Worm (Caenorhabditis elegans): ENCODE results near the gene ZK228.10.

Gene ZK228.10

ce11 chrV:18468097-18468496 is 11.4 kb downstream of the ZK228.10 start, which contains the start of gene ZK228.13:
TSS of gene ZK228.13 (minus strand) at chrV:18468197.
- TF ChIP-seq F13H6.1 (tag; optimal IDR thresholded peaks at IDR 0.05) (no peak), unc-55 (GFP tag; optimal IDR thresholded peaks at IDR 0.05) (no peak), nhr-10 (tag; optimal IDR thresholded peaks at IDR 0.05) (no peak), sma-9 (GFP tag; optimal IDR thresholded peaks at IDR 0.05) (no peak), sma-9 (tag; optimal IDR thresholded peaks at IDR 0.05) (no peak), lin-13 (GFP tag; optimal IDR thresholded peaks at IDR 0.05) (no peak), alr-1 (tag; optimal IDR thresholded peaks at IDR 0.05) (no peak), ztf-4 (tag; optimal IDR thresholded peaks at IDR 0.05) (no peak)

DNA sequence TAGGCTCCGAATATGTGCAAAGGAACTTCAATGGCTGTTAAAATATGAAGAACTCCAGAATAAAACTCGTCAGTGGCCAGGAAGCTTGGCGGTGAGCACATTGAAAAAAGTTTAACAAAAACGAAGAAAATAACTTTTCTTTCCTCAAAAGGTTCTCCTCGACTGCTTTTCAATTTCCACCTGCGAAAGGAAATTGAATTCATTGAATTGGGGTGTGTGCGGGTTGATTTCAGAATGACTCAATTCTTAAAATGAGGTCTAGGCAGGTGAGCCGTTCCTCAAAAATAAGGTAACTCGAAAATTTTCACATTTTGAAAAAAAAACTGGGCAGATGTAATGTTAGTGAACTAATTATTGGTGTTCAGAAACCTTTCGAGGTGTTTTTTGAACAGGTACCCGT is 16.7 kb downstream of the ZK228.10 start, which contains the start of gene srh-182:
Gene srh-182, minus strand, starts transcription at position 101 of the 400 bp plus-strand sequence.
- no peak for TF ChIP-seq unc-62 (GFP tag; optimal IDR thresholded peaks at IDR 0.05)
- TF ChIP-seq ceh-82 (tag; optimal IDR thresholded peaks at IDR 0.05), result no peak
- no peak for TF ChIP-seq fos-1 (tag; optimal IDR thresholded peaks at IDR 0.05)
- TF ChIP-seq lin-11 (tag; optimal IDR thresholded peaks at IDR 0.05), result no peak
- no peak for TF ChIP-seq mbf-1 (tag; optimal IDR thresholded peaks at IDR 0.05)
- no peak for TF ChIP-seq nhr-6 (tag; optimal IDR thresholded peaks at IDR 0.05)
- TF ChIP-seq ama-1 (optimal IDR thresholded peaks at IDR 0.05), result no peak
- TF ChIP-seq sem-4 (tag; optimal IDR thresholded peaks at IDR 0.05), result no peak
- no peak for TF ChIP-seq lin-13 (GFP tag; optimal IDR thresholded peaks at IDR 0.05)
- TF ChIP-seq mdl-1 (tag; optimal IDR thresholded peaks at IDR 0.05), result no peak
- TF ChIP-seq elt-3 (tag; optimal IDR thresholded peaks at IDR 0.05), result no peak

- TF ChIP-seq zag-1 (tag; optimal IDR thresholded peaks at IDR 0.05), result no peak
- no peak for TF ChIP-seq blmp-1 (tag; optimal IDR thresholded peaks at IDR 0.05; ENCODE audit: insufficient read depth)
- TF ChIP-seq ceh-82 (tag; optimal IDR thresholded peaks at IDR 0.05), result no peak
- no peak for TF ChIP-seq elt-1 (tag; optimal IDR thresholded peaks at IDR 0.05)
- TF ChIP-seq mbf-1 (tag; optimal IDR thresholded peaks at IDR 0.05), result no peak
- TF ChIP-seq nhr-6 (tag; optimal IDR thresholded peaks at IDR 0.05), result no peak
- no peak for TF ChIP-seq lin-11 (tag; optimal IDR thresholded peaks at IDR 0.05)
Observed at ce11 chrV:18474223-18474622, 17.5 kb downstream of the ZK228.10 start, which contains the start of gene srh-181. TSS of gene srh-181 (plus strand) at chrV:18474523.

- TF ChIP-seq ztf-4 (tag; optimal IDR thresholded peaks at IDR 0.05) (no peak), Y55F3AM.14 (GFP tag; optimal IDR thresholded peaks at IDR 0.05) (no peak), lin-13 (GFP tag; optimal IDR thresholded peaks at IDR 0.05) (no peak), nhr-23 (tag; optimal IDR thresholded peaks at IDR 0.05) (no peak), F13H6.1 (tag; optimal IDR thresholded peaks at IDR 0.05) (no peak), elt-3 (tag; optimal IDR thresholded peaks at IDR 0.05) (no peak), nhr-10 (tag; optimal IDR thresholded peaks at IDR 0.05) (no peak)
Observed at ce11 chrV:18476090-18476489, 19.4 kb downstream of the ZK228.10 start, which contains the start of gene srh-179. TSS of gene srh-179 (plus strand) at chrV:18476390.

DNA sequence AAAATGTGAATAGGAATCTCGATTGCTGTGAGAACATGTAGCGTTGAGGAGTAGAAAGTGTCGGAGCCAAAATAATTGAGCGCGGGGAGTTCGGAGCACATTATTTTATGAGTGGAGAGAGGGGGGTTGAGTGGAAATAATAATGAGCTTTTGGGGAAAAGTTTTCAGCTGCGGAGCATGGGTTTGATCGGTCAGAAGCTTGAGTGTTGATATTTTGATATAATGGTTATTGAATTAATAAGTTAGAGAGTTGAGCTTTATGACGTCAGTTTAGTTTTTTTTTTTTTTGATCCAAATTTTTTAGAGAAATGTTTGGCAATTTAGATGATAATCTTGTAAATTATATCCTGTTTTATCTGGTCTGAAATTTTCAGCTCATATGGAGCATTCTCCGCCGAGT is 23.6 kb downstream of the ZK228.10 start, which contains the start of gene srh-178:
Gene srh-178, minus strand, starts transcription at position 101 of the 400 bp plus-strand sequence.
- TF ChIP-seq elt-1 (tag; optimal IDR thresholded peaks at IDR 0.05) (no peak), unc-62 (GFP tag; optimal IDR thresholded peaks at IDR 0.05) (no peak), ZK546.5 (tag; optimal IDR thresholded peaks at IDR 0.05) (no peak), nhr-23 (tag; optimal IDR thresholded peaks at IDR 0.05) (no peak), ztf-4 (tag; optimal IDR thresholded peaks at IDR 0.05) (no peak), sma-3 (GFP tag; optimal IDR thresholded peaks at IDR 0.05) (no peak), nhr-25 (tag; optimal IDR thresholded peaks at IDR 0.05) (no peak), nhr-21 (tag; optimal IDR thresholded peaks at IDR 0.05) (no peak), nhr-237 (tag; optimal IDR thresholded peaks at IDR 0.05) (no peak)

- no peak for TF ChIP-seq unc-62 (GFP tag; optimal IDR thresholded peaks at IDR 0.05)
- no peak for TF ChIP-seq ceh-16 (tag; optimal IDR thresholded peaks at IDR 0.05)
- no peak for TF ChIP-seq C34F6.9 (tag; optimal IDR thresholded peaks at IDR 0.05)
- no peak for TF ChIP-seq sma-3 (GFP tag; optimal IDR thresholded peaks at IDR 0.05)
- TF ChIP-seq Y55F3AM.14 (GFP tag; optimal IDR thresholded peaks at IDR 0.05), result no peak
- TF ChIP-seq unc-39 (tag; optimal IDR thresholded peaks at IDR 0.05), result no peak
- no peak for TF ChIP-seq peb-1 (tag; optimal IDR thresholded peaks at IDR 0.05)
- TF ChIP-seq blmp-1 (tag; optimal IDR thresholded peaks at IDR 0.05; ENCODE audit: insufficient read depth), result no peak
- no peak for TF ChIP-seq snpc-4 (tag; optimal IDR thresholded peaks at IDR 0.05)
- no peak for TF ChIP-seq F13H6.1 (tag; optimal IDR thresholded peaks at IDR 0.05)
- no peak for TF ChIP-seq nhr-10 (tag; optimal IDR thresholded peaks at IDR 0.05)
- no peak for TF ChIP-seq dmd-4 (tag; optimal IDR thresholded peaks at IDR 0.05)
- no peak for TF ChIP-seq nhr-11 (tag; optimal IDR thresholded peaks at IDR 0.05)
Observed at ce11 chrV:18487158-18487557, 30.5 kb downstream of the ZK228.10 start, which contains the start of gene Y51A2D.18. TSS of gene Y51A2D.18 (minus strand) at chrV:18487258.
